Worm (Caenorhabditis elegans) whole organism, L2 larva: ENCODE results near the gene Y49A3A.4.

Source experiments
- C34F6.9 ChIP-seq: fragments of 150-350 bp; optimal IDR thresholded peaks from 2 replicates; lab custom pipeline; 2014; ENCODE audit warnings: missing biosample characterization, missing genetic modification characterization
- F13H6.1 ChIP-seq: sonication (generic microtip); optimal IDR thresholded peaks from 2 replicates; lab custom pipeline; 2016; ENCODE audit warnings: missing genetic modification characterization, missing compliant biosample characterization
- R02D3.7 ChIP-seq: fragments of 150-350 bp; optimal IDR thresholded peaks from 2 replicates; lab custom pipeline; 2014; ENCODE audit warnings: missing biosample characterization, missing genetic modification characterization
- Y55F3AM.14 ChIP-seq: fragments of 200-800 bp; sonication (Bioruptor generic); optimal IDR thresholded peaks from 2 replicates; lab custom pipeline; 2018; ENCODE audit warnings: mild to moderate bottlenecking, missing genetic modification characterization, missing compliant biosample characterization
- ZK546.5 ChIP-seq: sonication (generic microtip); optimal IDR thresholded peaks from 2 replicates; lab custom pipeline; 2017; ENCODE audit warnings: missing biosample characterization, missing genetic modification characterization
- alr-1 ChIP-seq: fragments of 150-350 bp; optimal IDR thresholded peaks from 2 replicates; lab custom pipeline; 2014; ENCODE audit warnings: missing biosample characterization, missing genetic modification characterization
- aly-2 ChIP-seq: fragments of 150-350 bp; optimal IDR thresholded peaks from 2 replicates; lab custom pipeline; 2014; ENCODE audit warnings: missing biosample characterization, missing genetic modification characterization
- ama-1 ChIP-seq: fragments of 150-350 bp; optimal IDR thresholded peaks from 2 replicates; lab custom pipeline; 2018; ENCODE audit warnings: inconsistent platforms
- blmp-1 ChIP-seq: sonication (generic microtip); optimal IDR thresholded peaks from 2 replicates; lab custom pipeline; 2017; ENCODE audit warnings: missing genetic modification characterization, mild to moderate bottlenecking, missing compliant biosample characterization, antibody characterized with exemption, moderate library complexity; ENCODE audit not compliant: insufficient read depth
- ceh-16 ChIP-seq: fragments of 150-350 bp; optimal IDR thresholded peaks from 2 replicates; lab custom pipeline; 2014; ENCODE audit warnings: missing biosample characterization, missing genetic modification characterization
- ceh-82 ChIP-seq: fragments of 150-350 bp; optimal IDR thresholded peaks from 2 replicates; lab custom pipeline; 2014; ENCODE audit warnings: missing biosample characterization, missing genetic modification characterization
- crh-2 ChIP-seq: sonication (generic microtip); optimal IDR thresholded peaks from 2 replicates; lab custom pipeline; 2017; ENCODE audit warnings: missing biosample characterization, missing genetic modification characterization
- dmd-4 ChIP-seq: sonication (generic microtip); optimal IDR thresholded peaks from 2 replicates; lab custom pipeline; 2017; ENCODE audit warnings: missing biosample characterization, missing genetic modification characterization
- egl-27 ChIP-seq: sonication (generic microtip); optimal IDR thresholded peaks from 3 replicates; lab custom pipeline; 2017; ENCODE audit warnings: missing biosample characterization, missing genetic modification reagents, missing genetic modification characterization
- elt-1 ChIP-seq: fragments of 150-350 bp; optimal IDR thresholded peaks from 2 replicates; lab custom pipeline; 2014; ENCODE audit warnings: missing biosample characterization, missing genetic modification characterization
- elt-3 ChIP-seq: sonication (generic microtip); optimal IDR thresholded peaks from 2 replicates; lab custom pipeline; 2017; ENCODE audit warnings: missing biosample characterization, missing genetic modification characterization
- fos-1 ChIP-seq: fragments of 150-350 bp; optimal IDR thresholded peaks from 2 replicates; lab custom pipeline; 2014; ENCODE audit warnings: missing biosample characterization, missing genetic modification characterization
- gmeb-1 ChIP-seq: fragments of 150-350 bp; optimal IDR thresholded peaks from 2 replicates; lab custom pipeline; 2014; ENCODE audit warnings: missing biosample characterization, missing genetic modification characterization
- lin-11 ChIP-seq: fragments of 150-350 bp; sonication (generic microtip); optimal IDR thresholded peaks from 2 replicates; lab custom pipeline; 2014; ENCODE audit warnings: missing biosample characterization, missing genetic modification characterization, inconsistent platforms, mixed read lengths
- lin-13 ChIP-seq: fragments of 150-350 bp; optimal IDR thresholded peaks from 2 replicates; lab custom pipeline; 2014; ENCODE audit warnings: missing biosample characterization, missing genetic modification reagents, missing genetic modification characterization
- lin-39 ChIP-seq: fragments of 150-350 bp; optimal IDR thresholded peaks from 2 replicates; lab custom pipeline; 2014; ENCODE audit warnings: missing biosample characterization, missing genetic modification reagents, missing genetic modification characterization
- lsy-2 ChIP-seq, 2 experiments: fragments of 150-350 bp in 1 of 2; sonication (generic microtip) in 1 of 2; optimal IDR thresholded peaks; 2 replicates each; lab custom pipeline; 2014 to 2017; ENCODE audit warnings: missing biosample characterization in 2 of 2, missing genetic modification characterization in 2 of 2
- mab-5 ChIP-seq: fragments of 150-350 bp; optimal IDR thresholded peaks from 2 replicates; lab custom pipeline; 2014; ENCODE audit warnings: missing biosample characterization, missing genetic modification characterization
- mbf-1 ChIP-seq: sonication (generic microtip); optimal IDR thresholded peaks from 2 replicates; lab custom pipeline; 2017; ENCODE audit warnings: missing biosample characterization, missing genetic modification characterization
- mdl-1 ChIP-seq, 2 experiments: fragments of 150-350 bp in 1 of 2; sonication (generic microtip) in 1 of 2; optimal IDR thresholded peaks; 2 replicates each; lab custom pipeline; 2017; ENCODE audit warnings: missing biosample characterization in 2 of 2, missing genetic modification characterization in 2 of 2
- nhr-10 ChIP-seq: sonication (generic microtip); optimal IDR thresholded peaks from 2 replicates; lab custom pipeline; 2017; ENCODE audit warnings: missing biosample characterization, missing genetic modification characterization
- nhr-11 ChIP-seq: fragments of 150-350 bp; optimal IDR thresholded peaks from 2 replicates; lab custom pipeline; 2014; ENCODE audit warnings: missing biosample characterization, missing genetic modification characterization
- nhr-12 ChIP-seq: fragments of 150-350 bp; optimal IDR thresholded peaks from 2 replicates; lab custom pipeline; 2014; ENCODE audit warnings: missing biosample characterization, missing genetic modification characterization
- nhr-129 ChIP-seq: fragments of 150-350 bp; optimal IDR thresholded peaks from 2 replicates; lab custom pipeline; 2014; ENCODE audit warnings: missing biosample characterization, missing genetic modification characterization
- nhr-21 ChIP-seq: fragments of 150-350 bp; optimal IDR thresholded peaks from 2 replicates; lab custom pipeline; 2014; ENCODE audit warnings: missing biosample characterization, missing genetic modification characterization
- nhr-23 ChIP-seq: fragments of 150-350 bp; optimal IDR thresholded peaks from 2 replicates; lab custom pipeline; 2014; ENCODE audit warnings: missing biosample characterization, missing genetic modification reagents, missing genetic modification characterization
- nhr-237 ChIP-seq: fragments of 150-350 bp; optimal IDR thresholded peaks from 2 replicates; lab custom pipeline; 2014; ENCODE audit warnings: missing biosample characterization, missing genetic modification characterization
- nhr-25 ChIP-seq: fragments of 150-350 bp; sonication (generic microtip); optimal IDR thresholded peaks from 3 replicates; lab custom pipeline; 2014; ENCODE audit warnings: missing biosample characterization, missing genetic modification characterization
- nhr-6 ChIP-seq: fragments of 150-350 bp; optimal IDR thresholded peaks from 2 replicates; lab custom pipeline; 2014; ENCODE audit warnings: missing biosample characterization, missing genetic modification characterization
- nhr-77 ChIP-seq: fragments of 150-350 bp; optimal IDR thresholded peaks from 2 replicates; lab custom pipeline; 2014; ENCODE audit warnings: missing biosample characterization, missing genetic modification characterization
- peb-1 ChIP-seq: fragments of 150-350 bp; optimal IDR thresholded peaks from 2 replicates; lab custom pipeline; 2014; ENCODE audit warnings: missing biosample characterization, missing genetic modification characterization
- sem-4 ChIP-seq: fragments of 150-350 bp; optimal IDR thresholded peaks from 2 replicates; lab custom pipeline; 2014; ENCODE audit warnings: missing biosample characterization, missing genetic modification reagents, missing genetic modification characterization
- skn-1 ChIP-seq: sonication (generic microtip); optimal IDR thresholded peaks from 2 replicates; lab custom pipeline; 2017; ENCODE audit warnings: missing biosample characterization, missing genetic modification characterization
- sma-3 ChIP-seq: sonication (generic microtip); optimal IDR thresholded peaks from 2 replicates; lab custom pipeline; 2016; ENCODE audit warnings: missing genetic modification reagents, missing genetic modification characterization, missing compliant biosample characterization
- sma-9 ChIP-seq, 2 experiments: fragments of 150-350 bp in 1 of 2; sonication (generic microtip) in 1 of 2; optimal IDR thresholded peaks; 2 replicates each; lab custom pipeline; 2014 to 2016; ENCODE audit warnings: missing genetic modification characterization in 2 of 2, mild to moderate bottlenecking in 1 of 2, missing biosample characterization in 1 of 2, missing compliant biosample characterization in 1 of 2, missing genetic modification reagents in 1 of 2, moderate library complexity in 1 of 2
- snpc-4 ChIP-seq: fragments of 150-350 bp; optimal IDR thresholded peaks from 2 replicates; lab custom pipeline; 2014; ENCODE audit warnings: missing biosample characterization, missing genetic modification characterization
- unc-39 ChIP-seq: fragments of 150-350 bp; optimal IDR thresholded peaks from 2 replicates; lab custom pipeline; 2014; ENCODE audit warnings: missing biosample characterization, missing genetic modification characterization
- unc-55 ChIP-seq: fragments of 150-350 bp; sonication (generic microtip); optimal IDR thresholded peaks from 3 replicates; lab custom pipeline; 2014; ENCODE audit warnings: missing biosample characterization, missing genetic modification reagents, missing genetic modification characterization
- unc-62 ChIP-seq: fragments of 150-350 bp; optimal IDR thresholded peaks from 2 replicates; lab custom pipeline; 2014; ENCODE audit warnings: missing biosample characterization, missing genetic modification reagents, missing genetic modification characterization
- zag-1 ChIP-seq: fragments of 150-350 bp; optimal IDR thresholded peaks from 2 replicates; lab custom pipeline; 2014; ENCODE audit warnings: missing biosample characterization, missing genetic modification characterization
- ztf-1 ChIP-seq: fragments of 200-800 bp; sonication (Bioruptor generic); conservative IDR thresholded peaks from 2 replicates; pipeline ENCODE4 v1.3.6; 2022; ENCODE audit warnings: missing genetic modification characterization, missing compliant biosample characterization
- ztf-11 ChIP-seq: sonication (generic microtip); optimal IDR thresholded peaks from 2 replicates; lab custom pipeline; 2017; ENCODE audit warnings: missing biosample characterization, missing genetic modification characterization
- ztf-4 ChIP-seq: fragments of 150-350 bp; optimal IDR thresholded peaks from 2 replicates; lab custom pipeline; 2014; ENCODE audit warnings: missing biosample characterization, missing genetic modification characterization

Y49A3A.4 gene

ce11 chrV:14350498-14350897 lies 8.2 kb downstream of the Y49A3A.4 start:
- TF ChIP-seq lin-13 (GFP tag; lab: Kevin White, UChicago) = peak; percentile 11
- TF ChIP-seq dmd-4 = no peak
- no peak for TF ChIP-seq R02D3.7 (tag; lab: Kevin White, UChicago)
- TF ChIP-seq, all 48 proteins: peak for 1

ce11 chrV:14347234-14347826 lies 11.4 kb downstream of the Y49A3A.4 start, which contains the start of gene cept-2:
cept-2 (plus strand) TSS chrV:14347766.
- TF ChIP-seq nhr-129 (tag; lab: Kevin White, UChicago) = peak; percentile 95
- peak; percentile 88 for TF ChIP-seq mab-5 (tag; lab: Kevin White, UChicago)
- TF ChIP-seq R02D3.7 (tag; lab: Kevin White, UChicago) = peak; percentile 30
- peak; percentile 86 for TF ChIP-seq skn-1 (tag; lab: Kevin White, UChicago)
- TF ChIP-seq nhr-12 (tag; lab: Kevin White, UChicago) = no peak
- TF ChIP-seq ZK546.5 (tag; lab: Kevin White, UChicago) = peak; percentile 29
- peak; percentile 94 for TF ChIP-seq lin-13 (GFP tag; lab: Kevin White, UChicago)
- TF ChIP-seq nhr-25 = no peak
- no peak for TF ChIP-seq ztf-1 (GFP tag; lab: Robert Waterston, UW)
- TF ChIP-seq peb-1 (tag; lab: Kevin White, UChicago) = no peak
- peak; percentile 91 for TF ChIP-seq nhr-21 (tag; lab: Kevin White, UChicago)
- TF ChIP-seq aly-2 = no peak
- TF ChIP-seq F13H6.1 (tag; lab: Kevin White, UChicago) = peak; percentile 93
- no peak for TF ChIP-seq mbf-1 (tag; lab: Kevin White, UChicago)
- peak; percentile 72 for TF ChIP-seq egl-27 (tag; lab: Kevin White, UChicago)
- no peak for TF ChIP-seq unc-39 (tag; lab: Kevin White, UChicago)
- TF ChIP-seq nhr-77 (tag; lab: Kevin White, UChicago) = peak; percentile 66
- no peak for TF ChIP-seq elt-1 (tag; lab: Kevin White, UChicago)
- TF ChIP-seq C34F6.9 (tag; lab: Kevin White, UChicago) = peak; percentile 97
- TF ChIP-seq nhr-23 (tag; lab: Kevin White, UChicago) = no peak
- peak; percentile 87 for TF ChIP-seq blmp-1 (tag; lab: Kevin White, UChicago)
- TF ChIP-seq nhr-11 = no peak
- TF ChIP-seq ceh-16 (tag; lab: Kevin White, UChicago) = peak; percentile 64
- peak; percentile 100 for TF ChIP-seq unc-55 (GFP tag; lab: Kevin White, UChicago)
- TF ChIP-seq ztf-11 (tag; lab: Kevin White, UChicago) = no peak
- TF ChIP-seq unc-62 (GFP tag; lab: Kevin White, UChicago) = no peak
- TF ChIP-seq lsy-2 (tag; optimal IDR thresholded peaks at IDR 0.05; lab: Kevin White, UChicago) = peak; percentile 80 to 96
- TF ChIP-seq lin-39 (tag; lab: Kevin White, UChicago) = no peak
- TF ChIP-seq nhr-237 (tag; lab: Kevin White, UChicago) = no peak
- TF ChIP-seq sma-9 (GFP tag; optimal IDR thresholded peaks at IDR 0.05; lab: Kevin White, UChicago) = peak; percentile 94
- TF ChIP-seq sma-9 (tag; optimal IDR thresholded peaks at IDR 0.05; lab: Kevin White, UChicago) = no peak
- TF ChIP-seq dmd-4 = peak; percentile 43
- TF ChIP-seq fos-1 (tag; lab: Kevin White, UChicago) = peak; percentile 76
- peak; percentile 12 for TF ChIP-seq Y55F3AM.14 (GFP tag; lab: Kevin White, UChicago)
- TF ChIP-seq nhr-10 = no peak
- peak; percentile 75 for TF ChIP-seq ceh-82 (tag; lab: Kevin White, UChicago)
- peak; percentile 53 for TF ChIP-seq ama-1 (lab: Kevin White, UChicago)
- no peak for TF ChIP-seq nhr-6 (tag; lab: Kevin White, UChicago)
- peak; percentile 88 for TF ChIP-seq gmeb-1
- peak; percentile 56 for TF ChIP-seq zag-1 (tag; lab: Kevin White, UChicago)
- peak; percentile 87 for TF ChIP-seq snpc-4 (tag; lab: Kevin White, UChicago)
- TF ChIP-seq mdl-1 (tag; optimal IDR thresholded peaks at IDR 0.05; lab: Kevin White, UChicago) = peak in 1 of 2 experiments; percentile 46
- peak; percentile 94 for TF ChIP-seq crh-2 (tag; lab: Kevin White, UChicago)
- TF ChIP-seq lin-11 (tag; lab: Kevin White, UChicago) = peak; percentile 96
- no peak for TF ChIP-seq alr-1 (tag; lab: Kevin White, UChicago)
- peak; percentile 85 for TF ChIP-seq ztf-4 (tag; lab: Kevin White, UChicago)
- TF ChIP-seq sem-4 (tag; lab: Kevin White, UChicago) = peak; percentile 95
- no peak for TF ChIP-seq elt-3 (tag; lab: Kevin White, UChicago)
- TF ChIP-seq sma-3 (GFP tag; lab: Kevin White, UChicago) = peak; percentile 95
